Worm (Caenorhabditis elegans) whole organism, L1 larva: ENCODE data around the gene ZK792.4.

ENCODE experiments used
- C04F5.9 ChIP-seq: sonication (generic microtip); optimal IDR thresholded peaks from 2 replicates; lab custom pipeline; 2016; ENCODE audit warnings: missing genetic modification characterization, missing compliant biosample characterization
- C16A3.4 ChIP-seq: fragments of 150-350 bp; optimal IDR thresholded peaks from 2 replicates; lab custom pipeline; 2014; ENCODE audit warnings: missing biosample characterization, missing genetic modification characterization
- F16B12.6 ChIP-seq: fragments of 150-350 bp; optimal IDR thresholded peaks from 2 replicates; lab custom pipeline; 2014; ENCODE audit warnings: missing biosample characterization, missing genetic modification characterization
- aha-1 ChIP-seq: fragments of 150-350 bp; optimal IDR thresholded peaks from 2 replicates; lab custom pipeline; 2014; ENCODE audit warnings: missing biosample characterization, missing genetic modification characterization
- alr-1 ChIP-seq: fragments of 200-800 bp; sonication (Bioruptor generic); optimal IDR thresholded peaks from 2 replicates; lab custom pipeline; 2018; ENCODE audit warnings: borderline replicate concordance, mild to moderate bottlenecking, missing genetic modification characterization, missing compliant biosample characterization
- blmp-1 ChIP-seq: fragments of 150-350 bp; optimal IDR thresholded peaks from 2 replicates; lab custom pipeline; 2014; ENCODE audit warnings: missing biosample characterization, missing genetic modification characterization
- ceh-63 ChIP-seq: fragments of 200-800 bp; sonication (Bioruptor generic); optimal IDR thresholded peaks from 2 replicates; lab custom pipeline; 2018; ENCODE audit warnings: mild to moderate bottlenecking, missing genetic modification characterization, missing compliant biosample characterization
- ceh-82 ChIP-seq, 3 experiments: fragments of 150-350 bp in 1 of 3; sonication (generic microtip) in 2 of 3; optimal IDR thresholded peaks; 2 replicates each; lab custom pipeline; 2014 to 2017; ENCODE audit warnings: missing biosample characterization in 3 of 3, missing genetic modification characterization in 3 of 3
- ceh-88 ChIP-seq: fragments of 200-800 bp; sonication (Bioruptor generic); IDR thresholded peaks from 2 replicates; pipeline ENCODE4 v1.3.6; 2022; ENCODE audit warnings: missing genetic modification characterization, missing compliant biosample characterization
- ceh-90 ChIP-seq: sonication (generic microtip); optimal IDR thresholded peaks from 2 replicates; lab custom pipeline; 2016; ENCODE audit warnings: missing genetic modification characterization, missing compliant biosample characterization
- dpl-1 ChIP-seq, 3 experiments: fragments of 150-350 bp in 2 of 3; sonication (generic microtip) in 1 of 3; optimal IDR thresholded peaks; 2 replicates each; lab custom pipeline; 2014 to 2017; ENCODE audit warnings: missing biosample characterization in 3 of 3, missing genetic modification characterization in 3 of 3, missing genetic modification reagents in 3 of 3
- efl-1 ChIP-seq, 4 experiments: fragments of 150-350 bp; optimal IDR thresholded peaks in 3 of 4; peaks in 1 of 4; 1 replicate in 1 of 4; 2 replicates in 3 of 4; lab custom pipeline; 2014; ENCODE audit warnings: missing biosample characterization in 2 of 4, missing genetic modification characterization in 2 of 4, missing genetic modification reagents in 2 of 4
- egl-13 ChIP-seq: sonication (generic microtip); optimal IDR thresholded peaks from 2 replicates; lab custom pipeline; 2016; ENCODE audit warnings: missing genotype, missing genetic modification reagents, missing genetic modification characterization, missing compliant biosample characterization
- egl-27 ChIP-seq, 2 experiments: fragments of 150-350 bp in 1 of 2; sonication (generic microtip); optimal IDR thresholded peaks; 3 replicates each; lab custom pipeline; 2017 to 2018; ENCODE audit warnings: missing biosample characterization in 2 of 2, missing genetic modification characterization in 2 of 2, missing genetic modification reagents in 2 of 2
- elt-2 ChIP-seq: sonication (generic microtip); optimal IDR thresholded peaks from 2 replicates; lab custom pipeline; 2016; ENCODE audit warnings: missing genetic modification characterization, mild to moderate bottlenecking, inconsistent platforms, missing compliant biosample characterization, missing genetic modification reagents
- elt-3 ChIP-seq, 6 experiments: fragments of 150-350 bp in 1 of 6; sonication (generic microtip); optimal IDR thresholded peaks; 2 replicates each; lab custom pipeline; 2017 to 2018; ENCODE audit warnings: missing biosample characterization in 6 of 6, missing genetic modification characterization in 6 of 6, inconsistent platforms in 1 of 6
- ets-5 ChIP-seq: fragments of 200-800 bp; sonication (Bioruptor generic); IDR thresholded peaks from 2 replicates; pipeline ENCODE4 v1.3.6; 2022; ENCODE audit warnings: missing genetic modification characterization, missing compliant biosample characterization
- fkh-10 ChIP-seq: sonication (generic microtip); optimal IDR thresholded peaks from 2 replicates; lab custom pipeline; 2017; ENCODE audit warnings: missing biosample characterization, missing genetic modification reagents, missing genetic modification characterization
- fkh-8 ChIP-seq: sonication (generic microtip); optimal IDR thresholded peaks from 2 replicates; lab custom pipeline; 2016; ENCODE audit warnings: mild to moderate bottlenecking, missing genetic modification characterization, missing compliant biosample characterization
- grh-1 ChIP-seq: fragments of 200-800 bp; sonication (Bioruptor generic); IDR thresholded peaks from 2 replicates; pipeline ENCODE4 v1.3.6; 2022; ENCODE audit warnings: missing genetic modification reagents, missing genetic modification characterization, missing compliant biosample characterization
- irx-1 ChIP-seq: sonication (generic microtip); optimal IDR thresholded peaks from 2 replicates; lab custom pipeline; 2016; ENCODE audit warnings: missing genetic modification characterization, missing compliant biosample characterization
- jun-1 ChIP-seq: fragments of 150-350 bp; optimal IDR thresholded peaks from 2 replicates; lab custom pipeline; 2014; ENCODE audit warnings: missing biosample characterization, missing genetic modification reagents, missing genetic modification characterization
- lin-14 ChIP-seq: fragments of 200-800 bp; sonication (Bioruptor generic); optimal IDR thresholded peaks from 2 replicates; lab custom pipeline; 2018; ENCODE audit warnings: mild to moderate bottlenecking, missing genetic modification characterization, moderate library complexity, missing compliant biosample characterization
- lin-15B ChIP-seq: fragments of 150-350 bp; sonication (generic microtip); optimal IDR thresholded peaks from 3 replicates; lab custom pipeline; 2014; ENCODE audit warnings: missing biosample characterization, missing genetic modification characterization
- lin-35 ChIP-seq, 2 experiments: fragments of 150-350 bp; optimal IDR thresholded peaks; 2 replicates each; lab custom pipeline; 2014; ENCODE audit warnings: missing biosample characterization in 2 of 2, missing genetic modification characterization in 2 of 2, missing genetic modification reagents in 2 of 2
- lin-39 ChIP-seq: fragments of 150-350 bp; optimal IDR thresholded peaks from 2 replicates; lab custom pipeline; 2014; ENCODE audit warnings: missing biosample characterization, missing genetic modification reagents, missing genetic modification characterization
- lir-3 ChIP-seq: sonication (generic microtip); optimal IDR thresholded peaks from 2 replicates; lab custom pipeline; 2016; ENCODE audit warnings: mild to moderate bottlenecking, missing genetic modification characterization, moderate library complexity, missing compliant biosample characterization; ENCODE audit not compliant: poor library complexity
- mdl-1 ChIP-seq, 2 experiments: fragments of 150-350 bp; optimal IDR thresholded peaks; 2 replicates each; lab custom pipeline; 2014 to 2017; ENCODE audit warnings: missing biosample characterization in 2 of 2, missing genetic modification characterization in 2 of 2, inconsistent platforms in 1 of 2
- mep-1 ChIP-seq: fragments of 150-350 bp; optimal IDR thresholded peaks from 2 replicates; lab custom pipeline; 2014; ENCODE audit warnings: missing biosample characterization, missing genetic modification characterization
- nhr-11 ChIP-seq: fragments of 150-350 bp; optimal IDR thresholded peaks from 2 replicates; lab custom pipeline; 2014; ENCODE audit warnings: missing biosample characterization, missing genetic modification characterization
- nhr-12 ChIP-seq: sonication (generic microtip); optimal IDR thresholded peaks from 2 replicates; lab custom pipeline; 2017; ENCODE audit warnings: missing biosample characterization, missing genetic modification characterization
- nhr-19 ChIP-seq: fragments of 200-800 bp; sonication (Bioruptor generic); conservative IDR thresholded peaks from 2 replicates; pipeline ENCODE4 v1.3.6; 2022; ENCODE audit warnings: missing genetic modification characterization, missing compliant biosample characterization
- nhr-47 ChIP-seq: sonication (generic microtip); optimal IDR thresholded peaks from 2 replicates; lab custom pipeline; 2016; ENCODE audit warnings: mild to moderate bottlenecking, missing genetic modification characterization, moderate library complexity, missing compliant biosample characterization
- nhr-71 ChIP-seq: sonication (generic microtip); optimal IDR thresholded peaks from 2 replicates; lab custom pipeline; 2016; ENCODE audit warnings: mild to moderate bottlenecking, missing genetic modification characterization, moderate library complexity, missing compliant biosample characterization
- nhr-77 ChIP-seq: fragments of 150-350 bp; optimal IDR thresholded peaks from 2 replicates; lab custom pipeline; 2014; ENCODE audit warnings: missing biosample characterization, missing genetic modification characterization
- nhr-84 ChIP-seq: sonication (generic microtip); optimal IDR thresholded peaks from 2 replicates; lab custom pipeline; 2017; ENCODE audit warnings: missing biosample characterization, missing genetic modification characterization
- nhr-85 ChIP-seq: sonication (generic microtip); peaks from one replicate; lab custom pipeline; 2016; ENCODE audit warnings: missing genetic modification characterization, inconsistent platforms, missing compliant biosample characterization
- pag-3 ChIP-seq: sonication (generic microtip); optimal IDR thresholded peaks from 2 replicates; lab custom pipeline; 2017; ENCODE audit warnings: missing genetic modification characterization, mild to moderate bottlenecking, missing compliant biosample characterization, antibody characterized with exemption, borderline replicate concordance; ENCODE audit not compliant: insufficient read depth
- pax-3 ChIP-seq: fragments of 200-800 bp; sonication (Bioruptor generic); optimal IDR thresholded peaks from 2 replicates; lab custom pipeline; 2018; ENCODE audit warnings: mild to moderate bottlenecking, missing genetic modification characterization, moderate library complexity, missing compliant biosample characterization
- skn-1 ChIP-seq: fragments of 150-350 bp; optimal IDR thresholded peaks from 2 replicates; lab custom pipeline; 2014; ENCODE audit warnings: missing biosample characterization, missing genetic modification characterization
- sox-4 ChIP-seq: sonication (generic microtip); optimal IDR thresholded peaks from 2 replicates; lab custom pipeline; 2016; ENCODE audit warnings: missing genetic modification characterization, missing compliant biosample characterization
- sup-37 ChIP-seq: fragments of 200-800 bp; sonication (Bioruptor generic); optimal IDR thresholded peaks from 2 replicates; lab custom pipeline; 2018; ENCODE audit warnings: mild to moderate bottlenecking, missing genetic modification characterization, missing compliant biosample characterization
- swsn-7 ChIP-seq: sonication (generic microtip); optimal IDR thresholded peaks from 2 replicates; lab custom pipeline; 2016; ENCODE audit warnings: missing genetic modification characterization, missing compliant biosample characterization
- tbx-2 ChIP-seq: sonication (generic microtip); optimal IDR thresholded peaks from 2 replicates; lab custom pipeline; 2016; ENCODE audit warnings: missing genetic modification characterization, missing compliant biosample characterization
- unc-30 ChIP-seq: sonication (generic microtip); optimal IDR thresholded peaks from 2 replicates; lab custom pipeline; 2017; ENCODE audit warnings: missing biosample characterization, missing genetic modification characterization
- unc-98 ChIP-seq: fragments of 200-800 bp; sonication (Bioruptor generic); IDR thresholded peaks from 2 replicates; pipeline ENCODE4 v1.3.6; 2022; ENCODE audit warnings: missing genetic modification characterization, missing compliant biosample characterization
- vab-15 ChIP-seq: sonication (generic microtip); optimal IDR thresholded peaks from 2 replicates; lab custom pipeline; 2017; ENCODE audit warnings: missing genotype, mild to moderate bottlenecking, missing genetic modification characterization, missing compliant biosample characterization
- ztf-11 ChIP-seq, 2 experiments: sonication (generic microtip); optimal IDR thresholded peaks; 2 replicates each; lab custom pipeline; 2016 to 2017; ENCODE audit warnings: missing genetic modification characterization in 2 of 2, missing biosample characterization in 1 of 2, missing compliant biosample characterization in 1 of 2
- ztf-4 ChIP-seq: fragments of 150-350 bp; optimal IDR thresholded peaks from 2 replicates; lab custom pipeline; 2014; ENCODE audit warnings: missing biosample characterization, missing genetic modification characterization

ZK792.4 gene

DNA sequence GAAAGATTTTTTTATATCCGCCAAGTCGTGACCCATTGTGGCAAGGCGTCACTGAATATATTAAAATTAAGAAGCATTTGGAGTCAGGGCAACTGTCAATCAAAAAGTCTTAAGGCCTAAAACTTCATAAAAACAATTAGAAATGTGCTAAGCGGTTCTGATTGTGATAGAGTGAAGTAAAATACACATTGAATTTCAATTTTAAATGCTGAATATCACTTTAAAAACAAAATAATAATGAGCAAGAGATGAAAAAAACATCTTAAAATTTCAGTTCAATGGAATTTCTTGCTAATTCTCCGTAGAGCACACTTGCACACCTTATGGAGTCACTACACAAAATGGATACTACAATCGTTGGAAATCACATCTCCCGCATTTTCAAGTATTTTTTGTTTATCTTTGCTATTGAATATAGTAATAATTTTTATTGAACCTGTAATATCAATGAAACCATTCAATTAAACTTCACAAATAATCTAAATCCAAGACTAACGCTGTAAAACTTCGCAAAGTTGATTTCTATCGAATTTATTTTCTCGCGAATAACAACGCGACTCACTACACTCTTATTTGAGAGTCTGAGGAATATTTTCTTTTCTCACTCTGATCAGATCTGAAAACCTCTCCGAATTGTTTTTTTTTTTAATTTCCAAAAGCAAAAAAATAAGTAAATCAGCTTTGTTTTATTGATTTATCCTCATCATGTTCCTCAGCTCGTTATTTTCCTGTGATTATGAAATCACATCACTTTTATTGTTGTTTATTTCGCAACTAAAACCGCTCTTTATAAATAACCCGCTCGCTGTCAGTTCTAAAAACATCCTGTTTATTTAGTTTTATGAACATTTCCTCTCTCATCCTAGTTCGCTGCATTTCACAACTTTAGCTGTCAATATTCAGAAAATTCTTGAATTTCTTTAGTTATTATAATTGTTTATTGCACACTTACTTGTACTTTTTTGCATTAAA lies 46.1 kb downstream of the ZK792.4 start, which contains the start of gene mars-1 (continued):
- TF ChIP-seq F16B12.6 (tag; lab: Kevin White, UChicago) (peak; percentile 19), egl-13 (tag; lab: Kevin White, UChicago) (peak; percentile 56), lir-3 (tag; lab: Kevin White, UChicago) (peak; percentile 76), nhr-11 (no peak), nhr-12 (tag; lab: Kevin White, UChicago) (no peak), nhr-19 (peak; percentile 51), mdl-1 (tag; optimal IDR thresholded peaks at IDR 0.05; lab: Kevin White, UChicago) (no peak), alr-1 (tag; lab: Kevin White, UChicago) (no peak), lin-39 (tag; lab: Kevin White, UChicago) (no peak), ets-5 (no peak), lin-15B (tag; lab: Kevin White, UChicago) (peak; percentile 52), fkh-8 (tag; lab: Kevin White, UChicago) (peak; percentile 86), lin-14 (GFP tag; lab: Kevin White, UChicago) (peak; percentile 84), ztf-11 (tag; optimal IDR thresholded peaks at IDR 0.05; lab: Kevin White, UChicago) (peak in 1 of 2 experiments; percentile 60), lin-35 (GFP tag; optimal IDR thresholded peaks at IDR 0.05; lab: Kevin White, UChicago) (peak; percentile 66 to 84), swsn-7 (tag; lab: Kevin White, UChicago) (peak; percentile 63), mep-1 (tag; lab: Kevin White, UChicago) (peak; percentile 84), nhr-71 (tag; lab: Kevin White, UChicago) (peak; percentile 89), nhr-77 (tag; lab: Kevin White, UChicago) (peak; percentile 74), sup-37 (GFP tag; lab: Kevin White, UChicago) (no peak), irx-1 (tag; lab: Kevin White, UChicago) (peak; percentile 64), unc-98 (GFP tag; lab: Robert Waterston, UW) (peak; percentile 7; the same call in 1 of the 2 replicates), dpl-1 (GFP tag; optimal IDR thresholded peaks at IDR 0.05; lab: Kevin White, UChicago) (peak; percentile 53 to 63 (median 61)), egl-27 (tag; optimal IDR thresholded peaks at IDR 0.05; lab: Kevin White, UChicago) (no peak), nhr-84 (tag; lab: Kevin White, UChicago) (no peak), ceh-63 (GFP tag; lab: Kevin White, UChicago) (peak; percentile 55), ceh-88 (GFP tag; lab: Robert Waterston, UW) (peak; percentile 60; the same call in 1 of the 2 replicates), jun-1 (tag; lab: Kevin White, UChicago) (peak; percentile 60), C04F5.9 (peak; percentile 62), pag-3 (tag; lab: Kevin White, UChicago) (no peak), aha-1 (tag; lab: Kevin White, UChicago) (no peak), ceh-82 (tag; optimal IDR thresholded peaks at IDR 0.05; lab: Kevin White, UChicago) (peak; percentile 12 to 53 (median 49)), efl-1 (optimal IDR thresholded peaks at IDR 0.05; lab: Kevin White, UChicago) (peak; percentile 70 to 72), efl-1 (GFP tag; optimal IDR thresholded peaks at IDR 0.05 in 1 of 2; lab: Kevin White, UChicago) (peak; percentile 58 to 89), ztf-4 (peak; percentile 4), nhr-47 (tag; lab: Kevin White, UChicago) (peak; percentile 82), skn-1 (peak; percentile 34), fkh-10 (no peak), elt-3 (tag; optimal IDR thresholded peaks at IDR 0.05; lab: Kevin White, UChicago) (peak in 1 of 6 experiments; percentile 14), pax-3 (tag; lab: Kevin White, UChicago) (peak; percentile 81), tbx-2 (peak; percentile 73), sox-4 (tag; lab: Kevin White, UChicago) (peak; percentile 40), nhr-85 (tag; lab: Kevin White, UChicago) (peak; percentile 81), C16A3.4 (tag; lab: Kevin White, UChicago) (peak; percentile 89), elt-2 (peak; percentile 16), vab-15 (tag; lab: Kevin White, UChicago) (peak; percentile 80), grh-1 (GFP tag; lab: Robert Waterston, UW) (no peak; the same call in 1 of the 2 replicates), ceh-90 (tag; lab: Kevin White, UChicago) (peak; percentile 45), blmp-1 (tag; lab: Kevin White, UChicago) (peak; percentile 12), unc-30 (tag; lab: Kevin White, UChicago) (no peak)
